Fruit fly (Drosophila melanogaster) whole organism, embryonic: Measurements from ENCODE around the gene PMP34.
A peak's percentile ranks its signal among the peaks of the same experiment; 100 is the strongest.

ENCODE experiments used
- CG10209 ChIP-seq: fragments of 200-800 bp; sonication (Bioruptor generic); optimal IDR thresholded peaks from 3 replicates; lab custom pipeline; 2017; ENCODE audit warnings: missing biosample characterization, mild to moderate bottlenecking, missing genetic modification characterization, missing genetic modification reagents
- CG10959 ChIP-seq: fragments of 200-800 bp; sonication (Bioruptor generic); IDR thresholded peaks from 2 replicates; pipeline ENCODE4 v1.3.6; 2022; ENCODE audit warnings: missing biosample characterization, missing genetic modification characterization
- CG12155 ChIP-seq: fragments of 200-800 bp; sonication (Bioruptor generic); optimal IDR thresholded peaks from 3 replicates; lab custom pipeline; 2016; ENCODE audit warnings: missing biosample characterization, missing genetic modification characterization
- CG13123 ChIP-seq: fragments of 200-800 bp; sonication (Bioruptor generic); optimal IDR thresholded peaks from 2 replicates; lab custom pipeline; 2016; ENCODE audit warnings: missing biosample characterization, missing genetic modification characterization
- CG13775 ChIP-seq: fragments of 200-800 bp; sonication (Bioruptor generic); optimal IDR thresholded peaks from 3 replicates; lab custom pipeline; 2017; ENCODE audit warnings: missing biosample characterization, mild to moderate bottlenecking, missing genetic modification characterization
- CG15696 ChIP-seq: fragments of 200-800 bp; sonication (Bioruptor generic); optimal IDR thresholded peaks from 2 replicates; lab custom pipeline; 2019; ENCODE audit warnings: missing biosample characterization, mild to moderate bottlenecking, missing genetic modification characterization, moderate library complexity
- CG1647 ChIP-seq: fragments of 200-800 bp; sonication (Bioruptor generic); optimal IDR thresholded peaks from 3 replicates; lab custom pipeline; 2016; ENCODE audit warnings: missing biosample characterization, missing genetic modification characterization
- CG16863 ChIP-seq: fragments of 200-800 bp; sonication (Bioruptor generic); optimal IDR thresholded peaks from 3 replicates; lab custom pipeline; 2016; ENCODE audit warnings: missing biosample characterization, missing genetic modification characterization
- CG17361 ChIP-seq: fragments of 200-800 bp; sonication (Bioruptor generic); IDR thresholded peaks from 3 replicates; pipeline ENCODE4 v1.3.6; 2022; ENCODE audit warnings: missing biosample characterization, missing genetic modification characterization
- CG17568 ChIP-seq: fragments of 200-800 bp; sonication (Bioruptor generic); optimal IDR thresholded peaks from 2 replicates; lab custom pipeline; 2018; ENCODE audit warnings: missing biosample characterization, mild to moderate bottlenecking, missing genetic modification characterization, moderate library complexity
- CG2116 ChIP-seq: fragments of 200-800 bp; sonication (Bioruptor generic); optimal IDR thresholded peaks from 3 replicates; lab custom pipeline; 2018; ENCODE audit warnings: missing biosample characterization, mild to moderate bottlenecking, missing genetic modification characterization
- CG3838 ChIP-seq: fragments of 200-800 bp; sonication (Bioruptor generic); optimal IDR thresholded peaks from 3 replicates; lab custom pipeline; 2016; ENCODE audit warnings: missing biosample characterization, missing genetic modification characterization
- CG4360 ChIP-seq: fragments of 200-800 bp; sonication (Bioruptor generic); IDR thresholded peaks from 2 replicates; pipeline ENCODE4 v1.3.6; 2022; ENCODE audit warnings: missing biosample characterization, missing genetic modification characterization
- CG4820 ChIP-seq: fragments of 200-800 bp; sonication (Bioruptor generic); optimal IDR thresholded peaks from 3 replicates; lab custom pipeline; 2016; ENCODE audit warnings: missing biosample characterization, missing genetic modification characterization
- CG6175 ChIP-seq: fragments of 200-800 bp; sonication (Bioruptor generic); IDR thresholded peaks from 3 replicates; pipeline ENCODE4 v1.3.6; 2022; ENCODE audit warnings: missing biosample characterization, missing genetic modification characterization
- CG6813 ChIP-seq: fragments of 200-800 bp; sonication (Bioruptor generic); optimal IDR thresholded peaks from 2 replicates; lab custom pipeline; 2017; ENCODE audit warnings: missing biosample characterization, missing genetic modification characterization, mild to moderate bottlenecking, moderate library complexity, missing genetic modification reagents
- Chrac-16 ChIP-seq: fragments of 200-800 bp; sonication (Bioruptor generic); optimal IDR thresholded peaks from 3 replicates; lab custom pipeline; 2016; ENCODE audit warnings: missing biosample characterization, missing genetic modification characterization
- CrebB ChIP-seq: fragments of 200-800 bp; sonication (Bioruptor generic); optimal IDR thresholded peaks from 3 replicates; lab custom pipeline; 2018; ENCODE audit warnings: missing biosample characterization, mild to moderate bottlenecking, missing genetic modification characterization
- Dll ChIP-seq: fragments of 200-800 bp; sonication (Bioruptor generic); IDR thresholded peaks from 4 replicates; pipeline ENCODE4 v1.3.6; 2022; ENCODE audit warnings: missing biosample characterization, missing genetic modification characterization; ENCODE audit not compliant: partially characterized antibody
- Gug ChIP-seq: fragments of 200-800 bp; sonication (Bioruptor generic); IDR thresholded peaks from 4 replicates; pipeline ENCODE4 v1.3.6; 2022; ENCODE audit warnings: missing biosample characterization, missing genetic modification characterization
- HmgD ChIP-seq: fragments of 200-800 bp; sonication (Bioruptor generic); optimal IDR thresholded peaks from 3 replicates; lab custom pipeline; 2016; ENCODE audit warnings: missing biosample characterization, missing genetic modification characterization
- HmgZ ChIP-seq: fragments of 200-800 bp; sonication (Bioruptor generic); optimal IDR thresholded peaks from 2 replicates; lab custom pipeline; 2018; ENCODE audit warnings: missing biosample characterization, mild to moderate bottlenecking, missing genetic modification characterization
- Hr78 ChIP-seq, 2 experiments: fragments of 200-800 bp in 1 of 2; fragments of >200 bp in 1 of 2; sonication (Bioruptor generic) in 1 of 2; optimal IDR thresholded peaks; 2 replicates each; lab custom pipeline; 2017 to 2019; ENCODE audit warnings: missing biosample characterization in 2 of 2, missing genetic modification characterization in 2 of 2, mild to moderate bottlenecking in 1 of 2, moderate library complexity in 1 of 2
- MBD-R2 ChIP-seq: fragments of 200-800 bp; sonication (Bioruptor generic); IDR thresholded peaks from 2 replicates; pipeline ENCODE4 v1.3.6; 2022; ENCODE audit warnings: missing biosample characterization, missing genetic modification characterization
- MESR4 ChIP-seq: fragments of 200-800 bp; sonication (Bioruptor generic); optimal IDR thresholded peaks from 2 replicates; lab custom pipeline; 2018; ENCODE audit warnings: missing biosample characterization, mild to moderate bottlenecking, missing genetic modification characterization, moderate library complexity
- Spps ChIP-seq: fragments of 200-800 bp; sonication (Bioruptor generic); optimal IDR thresholded peaks from 2 replicates; lab custom pipeline; 2018; ENCODE audit warnings: missing biosample characterization, mild to moderate bottlenecking, missing genetic modification characterization
- Vsx1 ChIP-seq: fragments of 200-800 bp; sonication (Bioruptor generic); optimal IDR thresholded peaks from 2 replicates; lab custom pipeline; 2017; ENCODE audit warnings: missing biosample characterization, mild to moderate bottlenecking, missing genetic modification characterization, missing genetic modification reagents
- Xbp1 ChIP-seq: fragments of 200-800 bp; sonication (Bioruptor generic); optimal IDR thresholded peaks from 3 replicates; lab custom pipeline; 2016; ENCODE audit warnings: missing biosample characterization, mild to moderate bottlenecking, missing genetic modification characterization
- ab ChIP-seq: fragments of 200-800 bp; sonication (Bioruptor generic); optimal IDR thresholded peaks from 2 replicates; lab custom pipeline; 2016; ENCODE audit warnings: missing biosample characterization, missing genetic modification characterization
- al ChIP-seq: fragments of 200-800 bp; sonication (Bioruptor generic); IDR thresholded peaks from 2 replicates; pipeline ENCODE4 v1.3.6; 2022; ENCODE audit warnings: missing biosample characterization, missing genetic modification characterization
- amos ChIP-seq: fragments of 200-800 bp; sonication (Bioruptor generic); IDR thresholded peaks from 2 replicates; pipeline ENCODE4 v1.3.6; 2022; ENCODE audit warnings: missing biosample characterization, missing genetic modification characterization; ENCODE audit not compliant: partially characterized antibody
- bab2 ChIP-seq: fragments of 200-800 bp; sonication (Bioruptor generic); optimal IDR thresholded peaks from 2 replicates; lab custom pipeline; 2016; ENCODE audit warnings: missing biosample characterization, missing genetic modification characterization
- bcd ChIP-seq: fragments of 200-800 bp; sonication (Bioruptor generic); optimal IDR thresholded peaks from 2 replicates; lab custom pipeline; 2017; ENCODE audit warnings: missing biosample characterization, mild to moderate bottlenecking, missing genetic modification characterization
- chm ChIP-seq: fragments of 200-800 bp; sonication (Bioruptor generic); IDR thresholded peaks from 2 replicates; pipeline ENCODE4 v1.3.6; 2022; ENCODE audit warnings: missing biosample characterization, missing genetic modification characterization
- dmrt99B ChIP-seq: fragments of 200-800 bp; sonication (Bioruptor generic); optimal IDR thresholded peaks from 2 replicates; lab custom pipeline; 2018; ENCODE audit warnings: missing biosample characterization, mild to moderate bottlenecking, missing genetic modification characterization, moderate library complexity
- fd3F ChIP-seq: fragments of 200-800 bp; sonication (Bioruptor generic); optimal IDR thresholded peaks from 2 replicates; lab custom pipeline; 2018; ENCODE audit warnings: missing biosample characterization, mild to moderate bottlenecking, missing genetic modification characterization, moderate library complexity
- fd64A ChIP-seq: fragments of 200-800 bp; sonication (Bioruptor generic); optimal IDR thresholded peaks from 3 replicates; lab custom pipeline; 2018; ENCODE audit warnings: missing biosample characterization, mild to moderate bottlenecking, missing genetic modification characterization
- inv ChIP-seq: fragments of 200-800 bp; sonication (Bioruptor generic); IDR thresholded peaks from 2 replicates; pipeline ENCODE4 v1.3.6; 2022; ENCODE audit warnings: missing biosample characterization, missing genetic modification characterization; ENCODE audit not compliant: partially characterized antibody
- jing ChIP-seq: fragments of 200-800 bp; sonication (Bioruptor generic); optimal IDR thresholded peaks from 2 replicates; lab custom pipeline; 2018; ENCODE audit warnings: missing biosample characterization, mild to moderate bottlenecking, missing genetic modification characterization
- jumu ChIP-seq: fragments of 200-800 bp; sonication (Bioruptor generic); optimal IDR thresholded peaks from 3 replicates; lab custom pipeline; 2016; ENCODE audit warnings: missing biosample characterization, missing genetic modification characterization
- mld ChIP-seq: fragments of 200-800 bp; sonication (Bioruptor generic); IDR thresholded peaks from 3 replicates; pipeline ENCODE4 v1.3.6; 2022; ENCODE audit warnings: missing biosample characterization, missing genetic modification characterization; ENCODE audit not compliant: partially characterized antibody
- nerfin-2 ChIP-seq: fragments of 200-800 bp; sonication (Bioruptor generic); IDR thresholded peaks from 2 replicates; pipeline ENCODE4 v1.3.6; 2022; ENCODE audit warnings: missing biosample characterization, missing genetic modification characterization; ENCODE audit not compliant: partially characterized antibody
- odd ChIP-seq: fragments of 200-800 bp; sonication (Bioruptor generic); optimal IDR thresholded peaks from 2 replicates; lab custom pipeline; 2017; ENCODE audit warnings: missing biosample characterization, mild to moderate bottlenecking, missing genetic modification characterization
- phol ChIP-seq: fragments of 200-800 bp; sonication (Bioruptor generic); optimal IDR thresholded peaks from 3 replicates; lab custom pipeline; 2018; ENCODE audit warnings: missing biosample characterization, mild to moderate bottlenecking, missing genetic modification characterization, moderate library complexity
- repo ChIP-seq: fragments of 200-800 bp; sonication (Bioruptor generic); optimal IDR thresholded peaks from 2 replicates; lab custom pipeline; 2016; ENCODE audit warnings: missing biosample characterization, missing genetic modification characterization
- sima ChIP-seq: fragments of 200-800 bp; sonication (Bioruptor generic); optimal IDR thresholded peaks from 2 replicates; lab custom pipeline; 2016; ENCODE audit warnings: missing biosample characterization, missing genetic modification characterization
- sr ChIP-seq: fragments of 200-800 bp; sonication (Bioruptor generic); IDR thresholded peaks from 3 replicates; pipeline ENCODE4 v1.3.6; 2022; ENCODE audit warnings: missing biosample characterization, missing genetic modification characterization
- tgo ChIP-seq: fragments of 200-800 bp; sonication (Bioruptor generic); IDR thresholded peaks from 3 replicates; pipeline ENCODE4 v1.3.6; 2022; ENCODE audit warnings: missing biosample characterization, missing genetic modification characterization
- tup ChIP-seq: fragments of 200-800 bp; sonication (Bioruptor generic); optimal IDR thresholded peaks from 2 replicates; lab custom pipeline; 2016; ENCODE audit warnings: missing biosample characterization, mild to moderate bottlenecking, missing genetic modification characterization, moderate library complexity
- zf30C ChIP-seq: fragments of 200-800 bp; sonication (Bioruptor generic); optimal IDR thresholded peaks from 3 replicates; lab custom pipeline; 2018; ENCODE audit warnings: missing biosample characterization, mild to moderate bottlenecking, missing genetic modification characterization

Gene PMP34

DNA sequence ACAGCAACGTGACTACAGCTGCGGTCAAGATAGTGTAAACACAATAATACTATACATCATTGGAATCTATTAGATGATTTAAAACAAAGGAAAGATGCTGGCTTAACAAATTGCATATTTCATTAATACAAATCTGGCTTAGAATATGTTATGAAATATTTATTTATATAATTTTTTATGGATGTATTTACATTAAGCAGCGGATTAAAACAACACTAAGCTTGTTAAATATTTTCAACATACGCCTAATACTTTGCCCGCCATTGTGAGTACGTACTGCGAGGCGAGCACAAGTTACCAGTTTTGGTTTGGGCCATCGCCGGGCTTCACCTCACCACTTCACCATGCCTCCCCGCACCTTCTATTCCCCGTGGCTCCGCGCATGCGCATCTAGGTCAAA lies 48.6 kb upstream of the PMP34 start (continued):
- TF ChIP-seq CG17568 (peak; percentile 48), CG10209 (GFP tag; lab: Kevin White, UChicago) (peak; percentile 66), CrebB (peak; percentile 60), Spps (tag; lab: Kevin White, UChicago) (peak; percentile 52), Dll (GFP tag; lab: Robert Waterston, UW) (no peak), tup (no peak), Vsx1 (GFP tag; lab: Kevin White, UChicago) (peak; percentile 43), chm (GFP tag; lab: Robert Waterston, UW) (no peak), Gug (GFP tag; lab: Robert Waterston, UW) (0 out of 4 replicates have a peak, but pooled peaks have one; percentile 8), CG2116 (peak; percentile 17), CG15696 (tag; lab: Kevin White, UChicago) (peak; percentile 38), CG6813 (peak; percentile 65), sima (GFP tag; lab: Kevin White, UChicago) (no peak), mld (GFP tag; lab: Robert Waterston, UW) (no peak), inv (GFP tag; lab: Robert Waterston, UW) (no peak), dmrt99B (tag; lab: Kevin White, UChicago) (peak; percentile 85), MESR4 (GFP tag; lab: Kevin White, UChicago) (no peak), fd3F (peak; percentile 52), CG3838 (GFP tag; lab: Kevin White, UChicago) (no peak), phol (tag; lab: Kevin White, UChicago) (peak; percentile 81), bcd (peak; percentile 71), CG4360 (GFP tag; lab: Robert Waterston, UW) (no peak), Xbp1 (GFP tag; lab: Kevin White, UChicago) (peak; percentile 54), CG12155 (GFP tag; lab: Kevin White, UChicago) (no peak), CG10959 (GFP tag; lab: Robert Waterston, UW) (peak; percentile 34; the same call in 1 of the 2 replicates), amos (GFP tag; lab: Robert Waterston, UW) (no peak), CG17361 (peak; percentile 86), CG13775 (GFP tag; lab: Kevin White, UChicago) (peak; percentile 38), fd64A (no peak), repo (GFP tag; lab: Kevin White, UChicago) (no peak), CG4820 (GFP tag; lab: Kevin White, UChicago) (peak; percentile 11), al (GFP tag; lab: Robert Waterston, UW) (0 out of 2 replicates have a peak, but pooled peaks have one; percentile 32), HmgZ (tag; lab: Kevin White, UChicago) (peak; percentile 44), jumu (GFP tag; lab: Kevin White, UChicago) (no peak), Hr78 (GFP tag; optimal IDR thresholded peaks at IDR 0.05; lab: Kevin White, UChicago) (peak in 1 of 2 experiments; percentile 45), Chrac-16 (GFP tag; lab: Kevin White, UChicago) (peak; percentile 48), odd (GFP tag; lab: Kevin White, UChicago) (peak; percentile 72), MBD-R2 (GFP tag; lab: Robert Waterston, UW) (no peak), nerfin-2 (no peak), zf30C (GFP tag; lab: Kevin White, UChicago) (no peak), HmgD (GFP tag; lab: Kevin White, UChicago) (no peak), CG1647 (GFP tag; lab: Kevin White, UChicago) (no peak), ab (GFP tag; lab: Kevin White, UChicago) (no peak), jing (GFP tag; lab: Kevin White, UChicago) (peak; percentile 21), sr (no peak), bab2 (GFP tag; lab: Kevin White, UChicago) (no peak), CG16863 (no peak), tgo (GFP tag; lab: Robert Waterston, UW) (peak; percentile 79), CG6175 (GFP tag; lab: Robert Waterston, UW) (no peak), CG13123 (GFP tag; lab: Kevin White, UChicago) (no peak)
